Worm (Caenorhabditis elegans) whole organism, L4 larva: ENCODE results near the gene best-2.

Experiments used
- D1046.2 ChIP-seq: fragments of 200-800 bp; sonication (Bioruptor generic); IDR thresholded peaks from 2 replicates; pipeline ENCODE4 v1.3.6; 2022; ENCODE audit warnings: missing genetic modification characterization, missing compliant biosample characterization
- F10B5.3 ChIP-seq: sonication (generic microtip); optimal IDR thresholded peaks from 2 replicates; lab custom pipeline; 2016; ENCODE audit warnings: mild to moderate bottlenecking, missing genetic modification characterization, missing compliant biosample characterization
- F26F4.8 ChIP-seq: fragments of 200-800 bp; sonication (Bioruptor generic); conservative IDR thresholded peaks from 2 replicates; pipeline ENCODE4 v1.3.6; 2022; ENCODE audit warnings: missing genetic modification characterization, missing compliant biosample characterization
- F37D6.2 ChIP-seq: sonication (generic microtip); optimal IDR thresholded peaks from 2 replicates; lab custom pipeline; 2016; ENCODE audit warnings: mild to moderate bottlenecking, missing genetic modification characterization, missing compliant biosample characterization
- T26A8.4 ChIP-seq: fragments of 200-800 bp; sonication (Bioruptor generic); IDR thresholded peaks from 2 replicates; pipeline ENCODE4 v1.3.6; 2022; ENCODE audit warnings: missing genetic modification characterization, missing compliant biosample characterization
- Y105C5A.15 ChIP-seq: fragments of 200-800 bp; sonication (Bioruptor generic); IDR thresholded peaks from 2 replicates; pipeline ENCODE4 v1.3.6; 2022; ENCODE audit warnings: missing genetic modification characterization, missing compliant biosample characterization
- Y75B8A.6 ChIP-seq: fragments of 200-800 bp; sonication (Bioruptor generic); IDR thresholded peaks from 2 replicates; pipeline ENCODE4 v1.3.6; 2022; ENCODE audit warnings: missing genetic modification reagents, missing genetic modification characterization, missing compliant biosample characterization
- ZK337.2 ChIP-seq: fragments of 200-800 bp; sonication (Bioruptor generic); IDR thresholded peaks from 2 replicates; pipeline ENCODE4 v1.3.6; 2022; ENCODE audit warnings: missing genetic modification reagents, missing genetic modification characterization, missing compliant biosample characterization
- attf-4 ChIP-seq: sonication (generic microtip); optimal IDR thresholded peaks from 3 replicates; lab custom pipeline; 2017; ENCODE audit warnings: missing biosample characterization, missing genetic modification characterization
- ceh-28 ChIP-seq: fragments of 150-350 bp; optimal IDR thresholded peaks from 2 replicates; lab custom pipeline; 2014; ENCODE audit warnings: missing biosample characterization, missing genetic modification reagents, missing genetic modification characterization
- ceh-62 ChIP-seq: sonication (generic microtip); optimal IDR thresholded peaks from 2 replicates; lab custom pipeline; 2017; ENCODE audit warnings: missing biosample characterization, missing genetic modification characterization
- ceh-82 ChIP-seq: sonication (generic microtip); optimal IDR thresholded peaks from 2 replicates; lab custom pipeline; 2017; ENCODE audit warnings: missing biosample characterization, missing genetic modification characterization
- ctbp-1 ChIP-seq: fragments of 200-800 bp; sonication (Bioruptor generic); IDR thresholded peaks from 2 replicates; pipeline ENCODE4 v1.3.6; 2022; ENCODE audit warnings: missing genetic modification reagents, missing genetic modification characterization, missing compliant biosample characterization
- daf-16 ChIP-seq, 3 experiments: sonication (generic microtip); optimal IDR thresholded peaks; 2 replicates each; lab custom pipeline; 2016 to 2017; ENCODE audit warnings: missing genetic modification characterization in 3 of 3, missing genetic modification reagents in 3 of 3, mild to moderate bottlenecking in 2 of 3, missing compliant biosample characterization in 2 of 3, missing biosample characterization in 1 of 3, moderate library complexity in 1 of 3
- dmd-8 ChIP-seq: fragments of 200-800 bp; sonication (Bioruptor generic); IDR thresholded peaks from 2 replicates; pipeline ENCODE4 v1.3.6; 2022; ENCODE audit warnings: missing genetic modification characterization, missing compliant biosample characterization
- dmd-9 ChIP-seq: fragments of 200-800 bp; sonication (Bioruptor generic); IDR thresholded peaks from 2 replicates; pipeline ENCODE4 v1.3.6; 2022; ENCODE audit warnings: missing genetic modification reagents, missing genetic modification characterization, missing compliant biosample characterization
- duxl-1 ChIP-seq: sonication (generic microtip); optimal IDR thresholded peaks from 2 replicates; lab custom pipeline; 2016; ENCODE audit warnings: mild to moderate bottlenecking, missing genetic modification characterization, moderate library complexity, missing compliant biosample characterization; ENCODE audit not compliant: poor library complexity
- egl-27 ChIP-seq: sonication (generic microtip); optimal IDR thresholded peaks from 3 replicates; lab custom pipeline; 2017; ENCODE audit warnings: missing biosample characterization, missing genetic modification reagents, missing genetic modification characterization
- hmg-1.1 ChIP-seq: fragments of 200-800 bp; sonication (Bioruptor generic); IDR thresholded peaks from 2 replicates; pipeline ENCODE4 v1.3.6; 2022; ENCODE audit warnings: missing genetic modification reagents, missing genetic modification characterization, missing compliant biosample characterization
- lin-1 ChIP-seq: fragments of 200-800 bp; sonication (Bioruptor generic); IDR thresholded peaks from 2 replicates; pipeline ENCODE4 v1.3.6; 2022; ENCODE audit warnings: missing genetic modification reagents, missing genetic modification characterization, missing compliant biosample characterization
- lsy-2 ChIP-seq, 2 experiments: fragments of 150-350 bp in 1 of 2; sonication (generic microtip) in 1 of 2; optimal IDR thresholded peaks; 2 replicates each; lab custom pipeline; 2014 to 2017; ENCODE audit warnings: missing biosample characterization in 2 of 2, missing genetic modification characterization in 2 of 2
- madf-9 ChIP-seq: fragments of 200-800 bp; sonication (Bioruptor generic); conservative IDR thresholded peaks from 2 replicates; pipeline ENCODE4 v1.3.6; 2022; ENCODE audit warnings: missing genetic modification reagents, missing genetic modification characterization, missing compliant biosample characterization
- mdl-1 ChIP-seq, 2 experiments: fragments of 150-350 bp in 1 of 2; sonication (generic microtip) in 1 of 2; optimal IDR thresholded peaks; 2 replicates each; lab custom pipeline; 2014 to 2017; ENCODE audit warnings: missing biosample characterization in 2 of 2, missing genetic modification characterization in 2 of 2
- mxl-3 ChIP-seq: fragments of 200-800 bp; sonication (Bioruptor generic); optimal IDR thresholded peaks from 2 replicates; lab custom pipeline; 2018; ENCODE audit warnings: mild to moderate bottlenecking, missing genetic modification characterization, missing compliant biosample characterization
- nhr-25 ChIP-seq: sonication (generic microtip); optimal IDR thresholded peaks from 2 replicates; lab custom pipeline; 2017; ENCODE audit warnings: missing genetic modification characterization, mild to moderate bottlenecking, missing compliant biosample characterization, antibody characterized with exemption, moderate library complexity, borderline replicate concordance; ENCODE audit not compliant: insufficient read depth
- nhr-41 ChIP-seq: fragments of 200-800 bp; sonication (Bioruptor generic); IDR thresholded peaks from 2 replicates; pipeline ENCODE4 v1.3.6; 2022; ENCODE audit warnings: missing genetic modification reagents, missing genetic modification characterization, missing compliant biosample characterization
- nhr-77 ChIP-seq: fragments of 150-350 bp; optimal IDR thresholded peaks from 2 replicates; lab custom pipeline; 2014; ENCODE audit warnings: missing biosample characterization, missing genetic modification characterization
- pqm-1 ChIP-seq: sonication (generic microtip); optimal IDR thresholded peaks from 2 replicates; lab custom pipeline; 2017; ENCODE audit warnings: missing biosample characterization, missing genetic modification characterization
- rbr-2 ChIP-seq: sonication (generic microtip); optimal IDR thresholded peaks from 2 replicates; lab custom pipeline; 2016; ENCODE audit warnings: missing genotype, missing genetic modification characterization, missing compliant biosample characterization
- saeg-2 ChIP-seq: fragments of 200-800 bp; sonication (Bioruptor generic); IDR thresholded peaks from 2 replicates; pipeline ENCODE4 v1.3.6; 2022; ENCODE audit warnings: missing genetic modification reagents, missing genetic modification characterization, missing compliant biosample characterization
- snpc-1.2 ChIP-seq: fragments of 200-800 bp; sonication (Bioruptor generic); IDR thresholded peaks from 2 replicates; pipeline ENCODE4 v1.3.6; 2022; ENCODE audit warnings: missing genetic modification reagents, missing genetic modification characterization, missing compliant biosample characterization
- spr-3 ChIP-seq: fragments of 200-800 bp; sonication (Bioruptor generic); optimal IDR thresholded peaks from 2 replicates; lab custom pipeline; 2018; ENCODE audit warnings: mild to moderate bottlenecking, missing genetic modification characterization, missing compliant biosample characterization
- tra-1 ChIP-seq: fragments of 200-800 bp; sonication (Bioruptor generic); IDR thresholded peaks from 2 replicates; pipeline ENCODE4 v1.3.6; 2022; ENCODE audit warnings: missing genetic modification reagents, missing genetic modification characterization, missing compliant biosample characterization
- unc-130 ChIP-seq: sonication (generic microtip); optimal IDR thresholded peaks from 2 replicates; lab custom pipeline; 2016; ENCODE audit warnings: missing genetic modification reagents, missing genetic modification characterization, missing compliant biosample characterization
- unc-39 ChIP-seq: sonication (generic microtip); optimal IDR thresholded peaks from 2 replicates; lab custom pipeline; 2017; ENCODE audit warnings: missing biosample characterization, missing genetic modification characterization
- unc-62 ChIP-seq, 3 experiments: fragments of 150-350 bp in 1 of 3; sonication (generic microtip); optimal IDR thresholded peaks in 2 of 3; peaks in 1 of 3; 1 replicate in 1 of 3; 2 replicates in 2 of 3; lab custom pipeline; 2014 to 2017; ENCODE audit warnings: missing biosample characterization in 3 of 3, missing genetic modification characterization in 3 of 3, missing genetic modification reagents in 3 of 3, missing genotype in 1 of 3
- vab-7 ChIP-seq: fragments of 200-800 bp; sonication (Bioruptor generic); IDR thresholded peaks from 2 replicates; pipeline ENCODE4 v1.3.6; 2022; ENCODE audit warnings: missing genetic modification reagents, missing genetic modification characterization, missing compliant biosample characterization
- zfp-2 ChIP-seq: sonication (generic microtip); optimal IDR thresholded peaks from 2 replicates; lab custom pipeline; 2016; ENCODE audit warnings: mild to moderate bottlenecking, missing genetic modification characterization, missing compliant biosample characterization
- zfp-3 ChIP-seq: fragments of 200-800 bp; sonication (Bioruptor generic); conservative IDR thresholded peaks from 2 replicates; pipeline ENCODE4 v1.3.6; 2022; ENCODE audit warnings: missing genetic modification reagents, missing genetic modification characterization, missing compliant biosample characterization
- zip-2 ChIP-seq: fragments of 150-350 bp; optimal IDR thresholded peaks from 2 replicates; lab custom pipeline; 2014; ENCODE audit warnings: missing biosample characterization, missing genetic modification characterization
- ztf-7 ChIP-seq: fragments of 150-350 bp; optimal IDR thresholded peaks from 2 replicates; lab custom pipeline; 2014; ENCODE audit warnings: missing biosample characterization, missing genetic modification characterization

The best-2 gene

ce11 chrIV:13082836-13083763, 29.8 kb downstream of the best-2 start (continued):
- TF ChIP-seq pqm-1 (tag; lab: Kevin White, UChicago): no peak
- no peak for TF ChIP-seq unc-39 (tag; lab: Kevin White, UChicago)
- TF ChIP-seq Y75B8A.6 (GFP tag; lab: Robert Waterston, UW): no peak
- no peak for TF ChIP-seq D1046.2
- TF ChIP-seq egl-27: no peak
- TF ChIP-seq ztf-7 (tag; lab: Kevin White, UChicago): no peak
- no peak for TF ChIP-seq nhr-41 (GFP tag; lab: Robert Waterston, UW)
- peak; percentile 81 for TF ChIP-seq nhr-25 (tag; lab: Kevin White, UChicago)
- no peak for TF ChIP-seq mxl-3 (GFP tag; lab: Kevin White, UChicago)
- TF ChIP-seq F37D6.2 (tag; lab: Kevin White, UChicago): no peak
- no peak for TF ChIP-seq tra-1 (GFP tag; lab: Robert Waterston, UW)
- TF ChIP-seq vab-7 (GFP tag; lab: Robert Waterston, UW): no peak
- no peak for TF ChIP-seq duxl-1
- TF ChIP-seq zfp-2 (tag; lab: Kevin White, UChicago): no peak
- TF ChIP-seq ctbp-1 (GFP tag; lab: Robert Waterston, UW): no peak; the same call in 1 of the 2 replicates
- no peak for TF ChIP-seq saeg-2 (GFP tag; lab: Robert Waterston, UW)
- no peak for TF ChIP-seq ceh-28
- peak in 1 of 2 experiments; percentile 86 for TF ChIP-seq unc-62 (GFP tag; optimal IDR thresholded peaks at IDR 0.05 in 1 of 2; lab: Kevin White, UChicago)
- TF ChIP-seq unc-62 (tag; optimal IDR thresholded peaks at IDR 0.05; lab: Kevin White, UChicago): no peak
- TF ChIP-seq madf-9: no peak
- no peak for TF ChIP-seq ceh-82 (tag; lab: Kevin White, UChicago)
- TF ChIP-seq snpc-1.2 (GFP tag; lab: Robert Waterston, UW): no peak
- TF ChIP-seq spr-3: no peak
- no peak for TF ChIP-seq unc-130 (GFP tag; lab: Kevin White, UChicago)
- TF ChIP-seq lin-1: no peak
- no peak for TF ChIP-seq daf-16 (GFP tag; optimal IDR thresholded peaks at IDR 0.05; lab: Kevin White, UChicago)
- TF ChIP-seq daf-16 (tag; optimal IDR thresholded peaks at IDR 0.05; lab: Kevin White, UChicago): no peak
- TF ChIP-seq dmd-8 (GFP tag; lab: Robert Waterston, UW): no peak
- no peak for TF ChIP-seq T26A8.4
- TF ChIP-seq hmg-1.1 (GFP tag; lab: Robert Waterston, UW): no peak
- TF ChIP-seq ceh-62 (tag; lab: Kevin White, UChicago): no peak
- no peak for TF ChIP-seq F10B5.3 (tag; lab: Kevin White, UChicago)
- no peak for TF ChIP-seq F26F4.8 (GFP tag; lab: Robert Waterston, UW)
- TF ChIP-seq nhr-77 (tag; lab: Kevin White, UChicago): no peak
- no peak for TF ChIP-seq Y105C5A.15 (GFP tag; lab: Robert Waterston, UW)
- TF ChIP-seq zfp-3 (GFP tag; lab: Robert Waterston, UW): peak; percentile 51; the same call in 1 of the 2 replicates
- no peak for TF ChIP-seq attf-4
- no peak for TF ChIP-seq ZK337.2 (GFP tag; lab: Robert Waterston, UW)
- no peak for TF ChIP-seq mdl-1 (tag; optimal IDR thresholded peaks at IDR 0.05; lab: Kevin White, UChicago)
- TF ChIP-seq zip-2 (tag; lab: Kevin White, UChicago): no peak
- TF ChIP-seq lsy-2 (tag; optimal IDR thresholded peaks at IDR 0.05; lab: Kevin White, UChicago): no peak
- TF ChIP-seq dmd-9 (GFP tag; lab: Robert Waterston, UW): 0 out of 2 replicates have a peak, but pooled peaks have one; percentile 17
- TF ChIP-seq rbr-2 (tag; lab: Kevin White, UChicago): no peak
- TF ChIP-seq, all 104 proteins: peak for 10
